Worm (Caenorhabditis elegans) whole organism, young adult: ENCODE results near the gene F53C3.1.

Source experiments
- B0035.1 ChIP-seq: sonication (generic microtip); optimal IDR thresholded peaks from 2 replicates; lab custom pipeline; 2016; ENCODE audit warnings: missing genetic modification characterization, mild to moderate bottlenecking, missing compliant biosample characterization, missing genotype, missing genetic modification reagents
- C17E4.6 ChIP-seq: fragments of 200-800 bp; sonication (Bioruptor generic); IDR thresholded peaks from 2 replicates; pipeline ENCODE4 v1.3.6; 2022; ENCODE audit warnings: missing genetic modification reagents, missing genetic modification characterization, missing compliant biosample characterization
- D2030.7 ChIP-seq: fragments of 200-800 bp; sonication (Bioruptor generic); IDR thresholded peaks from 2 replicates; pipeline ENCODE4 v1.3.6; 2022; ENCODE audit warnings: missing genetic modification reagents, missing genetic modification characterization, missing compliant biosample characterization
- F22D6.2 ChIP-seq: sonication (generic microtip); optimal IDR thresholded peaks from 2 replicates; lab custom pipeline; 2016; ENCODE audit warnings: mild to moderate bottlenecking, missing genetic modification characterization, missing compliant biosample characterization
- F37B4.10 ChIP-seq: fragments of 200-800 bp; sonication (Bioruptor generic); IDR thresholded peaks from 2 replicates; pipeline ENCODE4 v1.3.6; 2022; ENCODE audit warnings: missing genetic modification characterization, missing compliant biosample characterization
- F39B2.1 ChIP-seq: fragments of 200-800 bp; sonication (Bioruptor generic); IDR thresholded peaks from 2 replicates; pipeline ENCODE4 v1.3.6; 2022; ENCODE audit warnings: missing genetic modification reagents, missing genetic modification characterization, missing compliant biosample characterization
- K12H6.12 ChIP-seq: fragments of 200-800 bp; sonication (Bioruptor generic); optimal IDR thresholded peaks from 2 replicates; lab custom pipeline; 2018; ENCODE audit warnings: mild to moderate bottlenecking, missing genetic modification characterization, missing compliant biosample characterization
- akir-1 ChIP-seq: fragments of 200-800 bp; sonication (Bioruptor generic); optimal IDR thresholded peaks from 2 replicates; lab custom pipeline; 2018; ENCODE audit warnings: mild to moderate bottlenecking, missing genetic modification characterization, moderate library complexity, missing compliant biosample characterization
- aptf-2 ChIP-seq: fragments of 200-800 bp; sonication (Bioruptor generic); conservative IDR thresholded peaks from 2 replicates; pipeline ENCODE4 v1.3.6; 2022; ENCODE audit warnings: missing genetic modification reagents, missing genetic modification characterization, missing compliant biosample characterization
- attf-5 ChIP-seq: fragments of 200-800 bp; sonication (Bioruptor generic); optimal IDR thresholded peaks from 2 replicates; lab custom pipeline; 2018; ENCODE audit warnings: mild to moderate bottlenecking, missing genetic modification characterization, missing compliant biosample characterization
- cebp-1 ChIP-seq, 2 experiments: fragments of 200-800 bp in 1 of 2; sonication (Bioruptor generic) in 1 of 2; sonication (generic microtip) in 1 of 2; IDR thresholded peaks in 1 of 2; optimal IDR thresholded peaks in 1 of 2; 2 replicates each; pipeline versions ENCODE4 v1.3.6 to Lab custom; 2017 to 2022; ENCODE audit warnings: missing compliant biosample characterization in 2 of 2, missing genetic modification characterization in 2 of 2, mild to moderate bottlenecking in 1 of 2, missing genetic modification reagents in 1 of 2, moderate library complexity in 1 of 2
- ceh-100 ChIP-seq: fragments of 200-800 bp; sonication (Bioruptor generic); IDR thresholded peaks from 2 replicates; pipeline ENCODE4 v1.3.6; 2022; ENCODE audit warnings: missing genetic modification reagents, missing genetic modification characterization, missing compliant biosample characterization
- ceh-58 ChIP-seq: fragments of 200-800 bp; sonication (Bioruptor generic); IDR thresholded peaks from 2 replicates; pipeline ENCODE4 v1.3.6; 2022; ENCODE audit warnings: missing genetic modification characterization, missing compliant biosample characterization
- ceh-79 ChIP-seq: sonication (generic microtip); optimal IDR thresholded peaks from 2 replicates; lab custom pipeline; 2017; ENCODE audit warnings: mild to moderate bottlenecking, missing genetic modification characterization, missing compliant biosample characterization
- ceh-91 ChIP-seq: fragments of 200-800 bp; sonication (Bioruptor generic); IDR thresholded peaks from 2 replicates; pipeline ENCODE4 v1.3.6; 2022; ENCODE audit warnings: missing genetic modification reagents, missing genetic modification characterization, missing compliant biosample characterization
- dox-1 ChIP-seq: fragments of 200-800 bp; sonication (Bioruptor generic); IDR thresholded peaks from 2 replicates; pipeline ENCODE4 v1.3.6; 2022; ENCODE audit warnings: missing genetic modification reagents, missing genetic modification characterization, missing compliant biosample characterization
- efl-1 ChIP-seq: fragments of 150-350 bp; optimal IDR thresholded peaks from 2 replicates; lab custom pipeline; 2014; ENCODE audit warnings: missing biosample characterization, missing genetic modification reagents, missing genetic modification characterization
- fkh-3 ChIP-seq: sonication (generic microtip); optimal IDR thresholded peaks from 2 replicates; lab custom pipeline; 2016; ENCODE audit warnings: mild to moderate bottlenecking, missing genetic modification characterization, missing compliant biosample characterization
- hmg-1.2 ChIP-seq: fragments of 200-800 bp; sonication (Bioruptor generic); IDR thresholded peaks from 2 replicates; pipeline ENCODE4 v1.3.6; 2022; ENCODE audit warnings: missing genetic modification reagents, missing genetic modification characterization, missing compliant biosample characterization
- hsf-1 ChIP-seq: fragments of 200-800 bp; sonication (Bioruptor generic); IDR thresholded peaks from 2 replicates; pipeline ENCODE4 v1.3.6; 2022; ENCODE audit warnings: missing genetic modification reagents, missing genetic modification characterization, missing compliant biosample characterization
- let-526 ChIP-seq: fragments of 200-800 bp; sonication (Bioruptor generic); IDR thresholded peaks from 2 replicates; pipeline ENCODE4 v1.3.6; 2022; ENCODE audit warnings: missing genetic modification reagents, missing genetic modification characterization, missing compliant biosample characterization
- let-607 ChIP-seq, 2 experiments: fragments of 200-800 bp in 1 of 2; sonication (Bioruptor generic) in 1 of 2; sonication (generic microtip) in 1 of 2; optimal IDR thresholded peaks; 2 replicates each; lab custom pipeline; 2016 to 2018; ENCODE audit warnings: mild to moderate bottlenecking in 2 of 2, missing compliant biosample characterization in 2 of 2, missing genetic modification characterization in 2 of 2, moderate library complexity in 2 of 2, missing genotype in 1 of 2
- lin-40 ChIP-seq: sonication (generic microtip); optimal IDR thresholded peaks from 2 replicates; lab custom pipeline; 2016; ENCODE audit warnings: missing genetic modification characterization, mild to moderate bottlenecking, missing compliant biosample characterization, missing genotype, missing genetic modification reagents
- madf-8 ChIP-seq: fragments of 200-800 bp; sonication (Bioruptor generic); conservative IDR thresholded peaks from 2 replicates; pipeline ENCODE4 v1.3.6; 2022; ENCODE audit warnings: missing genetic modification reagents, missing genetic modification characterization, missing compliant biosample characterization
- nfya-1 ChIP-seq: sonication (generic microtip); optimal IDR thresholded peaks from 2 replicates; lab custom pipeline; 2017; ENCODE audit warnings: antibody characterized with exemption, missing compliant biosample characterization, missing genetic modification characterization, borderline replicate concordance; ENCODE audit not compliant: insufficient read depth
- nfyb-1 ChIP-seq: fragments of 200-800 bp; sonication (Bioruptor generic); IDR thresholded peaks from 2 replicates; pipeline ENCODE4 v1.3.6; 2022; ENCODE audit warnings: missing genetic modification reagents, missing genetic modification characterization, missing compliant biosample characterization
- nhr-27 ChIP-seq: fragments of 200-800 bp; sonication (Bioruptor generic); optimal IDR thresholded peaks from 2 replicates; lab custom pipeline; 2018; ENCODE audit warnings: mild to moderate bottlenecking, missing genetic modification characterization, moderate library complexity, missing compliant biosample characterization
- nhr-80 ChIP-seq: sonication (generic microtip); optimal IDR thresholded peaks from 2 replicates; lab custom pipeline; 2016; ENCODE audit warnings: missing genetic modification characterization, missing compliant biosample characterization
- nhr-90 ChIP-seq: sonication (generic microtip); optimal IDR thresholded peaks from 2 replicates; lab custom pipeline; 2016; ENCODE audit warnings: missing genotype, mild to moderate bottlenecking, missing genetic modification characterization, missing compliant biosample characterization
- pha-4 ChIP-seq: fragments of 150-350 bp; sonication (generic microtip); optimal IDR thresholded peaks from 2 replicates; lab custom pipeline; 2014; ENCODE audit warnings: missing biosample characterization, missing genetic modification reagents, missing genetic modification characterization
- snpc-1.3 ChIP-seq: sonication (generic microtip); optimal IDR thresholded peaks from 2 replicates; lab custom pipeline; 2017; ENCODE audit warnings: missing genetic modification characterization, mild to moderate bottlenecking, missing compliant biosample characterization, antibody characterized with exemption, moderate library complexity, missing genotype, missing genetic modification reagents; ENCODE audit not compliant: insufficient read depth
- snpc-3.4 ChIP-seq: sonication (generic microtip); optimal IDR thresholded peaks from 2 replicates; lab custom pipeline; 2017; ENCODE audit warnings: missing genetic modification characterization, mild to moderate bottlenecking, missing compliant biosample characterization, antibody characterized with exemption, moderate library complexity, missing genotype, missing genetic modification reagents
- sptf-2 ChIP-seq: fragments of 200-800 bp; sonication (Bioruptor generic); optimal IDR thresholded peaks from 2 replicates; lab custom pipeline; 2018; ENCODE audit warnings: mild to moderate bottlenecking, missing genetic modification characterization, missing compliant biosample characterization
- xnd-1 ChIP-seq: sonication (generic microtip); optimal IDR thresholded peaks from 2 replicates; lab custom pipeline; 2016; ENCODE audit warnings: missing genotype, missing genetic modification reagents, missing genetic modification characterization, missing compliant biosample characterization
- zfh-2 ChIP-seq: fragments of 200-800 bp; sonication (Bioruptor generic); conservative IDR thresholded peaks from 2 replicates; pipeline ENCODE4 v1.3.6; 2022; ENCODE audit warnings: missing genetic modification reagents, missing genetic modification characterization, missing compliant biosample characterization
- ztf-3 ChIP-seq: fragments of 200-800 bp; sonication (Bioruptor generic); optimal IDR thresholded peaks from 2 replicates; lab custom pipeline; 2018; ENCODE audit warnings: mild to moderate bottlenecking, missing genetic modification characterization, missing compliant biosample characterization

The F53C3.1 gene

ce11 chrII:3911284-3911683, 532 bp upstream of the F53C3.1 start:
- no peak for TF ChIP-seq snpc-1.3 (tag; lab: Kevin White, UChicago)
- no peak for TF ChIP-seq nfya-1
- no peak for TF ChIP-seq F37B4.10 (GFP tag; lab: Robert Waterston, UW)
- TF ChIP-seq madf-8 (GFP tag; lab: Robert Waterston, UW) = no peak
- no peak for TF ChIP-seq cebp-1 (GFP tag; IDR thresholded peaks at IDR 0.05; lab: Robert Waterston, UW)
- peak; percentile 55 for TF ChIP-seq cebp-1 (tag; optimal IDR thresholded peaks at IDR 0.05; lab: Kevin White, UChicago)
- no peak for TF ChIP-seq hsf-1 (GFP tag; lab: Robert Waterston, UW)
- TF ChIP-seq lin-40 = no peak
- no peak for TF ChIP-seq F39B2.1
- no peak for TF ChIP-seq ceh-79 (tag; lab: Kevin White, UChicago)
- TF ChIP-seq K12H6.12 (tag; lab: Kevin White, UChicago) = no peak
- TF ChIP-seq let-607 (tag; optimal IDR thresholded peaks at IDR 0.05; lab: Kevin White, UChicago) = peak in 1 of 2 experiments; percentile 18
- no peak for TF ChIP-seq sptf-2 (GFP tag; lab: Kevin White, UChicago)
- TF ChIP-seq hmg-1.2 (GFP tag; lab: Robert Waterston, UW) = peak; percentile 43; the same call in 1 of the 2 replicates
- peak; percentile 45; the same call in 1 of the 2 replicates for TF ChIP-seq dox-1 (GFP tag; lab: Robert Waterston, UW)
- TF ChIP-seq nfyb-1 (GFP tag; lab: Robert Waterston, UW) = peak; percentile 71; the same call in 1 of the 2 replicates
- TF ChIP-seq nhr-90 = no peak
- peak; percentile 87 for TF ChIP-seq nhr-80 (tag; lab: Kevin White, UChicago)
- TF ChIP-seq pha-4 (tag; lab: Kevin White, UChicago) = peak; percentile 52
- no peak for TF ChIP-seq fkh-3 (tag; lab: Kevin White, UChicago)
- TF ChIP-seq attf-5 = peak; percentile 53

- TF ChIP-seq nfya-1 (no peak), akir-1 (no peak), aptf-2 (GFP tag; lab: Robert Waterston, UW) (no peak), let-526 (no peak), C17E4.6 (GFP tag; lab: Robert Waterston, UW) (no peak), snpc-3.4 (no peak), D2030.7 (no peak), ceh-100 (no peak), B0035.1 (tag; lab: Kevin White, UChicago) (no peak), ztf-3 (GFP tag; lab: Kevin White, UChicago) (no peak), ceh-91 (no peak), nhr-27 (no peak), xnd-1 (no peak)
Measured at ce11 chrII:3913673-3914072, 1.9 kb downstream of the F53C3.1 start.

ce11 chrII:3917985-3918633, 6.3 kb downstream of the F53C3.1 start:
- no peak for TF ChIP-seq F22D6.2
- TF ChIP-seq zfh-2 (GFP tag; lab: Robert Waterston, UW) = 0 out of 2 replicates have a peak, but pooled peaks have one; percentile 32
- TF ChIP-seq nfyb-1 (GFP tag; lab: Robert Waterston, UW) = peak; percentile 89; the same call in 1 of the 2 replicates
- no peak for TF ChIP-seq F39B2.1
- TF ChIP-seq ceh-58 (GFP tag; lab: Robert Waterston, UW) = no peak
- TF ChIP-seq ceh-79 (tag; lab: Kevin White, UChicago) = no peak
- no peak for TF ChIP-seq efl-1 (GFP tag; lab: Kevin White, UChicago)
